Fruit fly (Drosophila melanogaster): Measurements from ENCODE around the gene daed.

daed gene

dm6 chr2L:2192123-2192601, 23.9 kb downstream of the daed start, which contains the start of gene CG10874 (continued):
- TF ChIP-seq Hmr (GFP tag; optimal IDR thresholded peaks at IDR 0.05) = peak; percentile 55
- TF ChIP-seq corto (GFP tag; optimal IDR thresholded peaks at IDR 0.05) = no peak
- peak; percentile 17 for TF ChIP-seq CG30020 (tag; optimal IDR thresholded peaks at IDR 0.05)
- TF ChIP-seq Hr78 (GFP tag; optimal IDR thresholded peaks at IDR 0.05) = no peak
- peak; percentile 10 for TF ChIP-seq CG12769 (tag; optimal IDR thresholded peaks at IDR 0.05)
- TF ChIP-seq CG3847 (GFP tag; IDR thresholded peaks at IDR 0.05) = no peak
- TF ChIP-seq CG17829 (tag; optimal IDR thresholded peaks at IDR 0.05) = peak; percentile 36
- no peak for TF ChIP-seq CG18011 (GFP tag; optimal IDR thresholded peaks at IDR 0.05)
- no peak for TF ChIP-seq Hr39 (optimal IDR thresholded peaks at IDR 0.05)
- peak; percentile 100 for TF ChIP-seq her (GFP tag; optimal IDR thresholded peaks at IDR 0.05)
- TF ChIP-seq CG6854 (GFP tag; optimal IDR thresholded peaks at IDR 0.05) = no peak
- TF ChIP-seq lmd (GFP tag; IDR thresholded peaks at IDR 0.05) = no peak
- TF ChIP-seq Dp (GFP tag; optimal IDR thresholded peaks at IDR 0.05) = peak; percentile 99
- TF ChIP-seq hth (optimal IDR thresholded peaks at IDR 0.05) = no peak
- TF ChIP-seq Ets65A (GFP tag) = peak; percentile 90
- no peak for TF ChIP-seq ewg (GFP tag; optimal IDR thresholded peaks at IDR 0.05)
- TF ChIP-seq zfh2 (GFP tag; optimal IDR thresholded peaks at IDR 0.05) = no peak
- peak; percentile 61 for TF ChIP-seq CG10267 (tag; optimal IDR thresholded peaks at IDR 0.05)
- TF ChIP-seq rib (GFP tag; IDR thresholded peaks at IDR 0.05) = no peak
- TF ChIP-seq Fer1 (GFP tag; optimal IDR thresholded peaks at IDR 0.05) = peak; percentile 11
- peak; percentile 98 for TF ChIP-seq CG18764 (GFP tag; optimal IDR thresholded peaks at IDR 0.05)
- no peak for TF ChIP-seq CG13287 (GFP tag; IDR thresholded peaks at IDR 0.05; ENCODE audit: partially characterized antibody)
- TF ChIP-seq CG9215 (GFP tag; IDR thresholded peaks at IDR 0.05) = no peak
- peak; percentile 58 for TF ChIP-seq hkb (optimal IDR thresholded peaks at IDR 0.05)
- no peak for TF ChIP-seq hkb (GFP tag; IDR thresholded peaks at IDR 0.05)
- TF ChIP-seq Mad (GFP tag; optimal IDR thresholded peaks at IDR 0.05) = no peak
- TF ChIP-seq Myb (GFP tag; optimal IDR thresholded peaks at IDR 0.05) = peak; percentile 88
- no peak for TF ChIP-seq CG14667 (GFP tag; IDR thresholded peaks at IDR 0.05)
- TF ChIP-seq CG14050 (GFP tag; IDR thresholded peaks at IDR 0.05) = no peak
- no peak for TF ChIP-seq inv (GFP tag; IDR thresholded peaks at IDR 0.05; ENCODE audit: partially characterized antibody)
- peak; percentile 65 for TF ChIP-seq CG33213 (GFP tag; optimal IDR thresholded peaks at IDR 0.05)
- no peak for TF ChIP-seq toy (GFP tag; IDR thresholded peaks at IDR 0.05)
- TF ChIP-seq shn (GFP tag; optimal IDR thresholded peaks at IDR 0.05) = no peak
- peak; percentile 14 for TF ChIP-seq CrebB (tag; optimal IDR thresholded peaks at IDR 0.05)
- TF ChIP-seq Hey (tag; optimal IDR thresholded peaks at IDR 0.05) = no peak
- TF ChIP-seq CG9727 (GFP tag; optimal IDR thresholded peaks at IDR 0.05) = peak; percentile 1
- TF ChIP-seq ind (GFP tag; optimal IDR thresholded peaks at IDR 0.05) = no peak
- peak; percentile 98 for TF ChIP-seq pzg (GFP tag; optimal IDR thresholded peaks at IDR 0.05)
- TF ChIP-seq yki (optimal IDR thresholded peaks at IDR 0.05) = no peak
- peak; percentile 17 for TF ChIP-seq Dek (tag; optimal IDR thresholded peaks at IDR 0.05)
- peak; percentile 51 for TF ChIP-seq phol (tag; optimal IDR thresholded peaks at IDR 0.05)
- peak; percentile 100 for TF ChIP-seq CG14710 (tag; optimal IDR thresholded peaks at IDR 0.05)
- no peak for TF ChIP-seq dm (GFP tag; optimal IDR thresholded peaks at IDR 0.05)
- peak; percentile 10 for TF ChIP-seq CG11504 (tag; optimal IDR thresholded peaks at IDR 0.05)
- peak; percentile 56 for TF ChIP-seq nmo (GFP tag; optimal IDR thresholded peaks at IDR 0.05)
- no peak for TF ChIP-seq org-1 (GFP tag; optimal IDR thresholded peaks at IDR 0.05)
- TF ChIP-seq stwl (tag; optimal IDR thresholded peaks at IDR 0.05) = peak; percentile 56
- TF ChIP-seq CG2116 (GFP tag; optimal IDR thresholded peaks at IDR 0.05) = peak; percentile 70
- no peak for TF ChIP-seq CG18476 (GFP tag; optimal IDR thresholded peaks at IDR 0.05)
- TF ChIP-seq Ets97D (GFP tag; optimal IDR thresholded peaks at IDR 0.05) = peak; percentile 78
- peak; percentile 60 for TF ChIP-seq trem (tag; optimal IDR thresholded peaks at IDR 0.05)
- TF ChIP-seq Ptx1 (GFP tag; IDR thresholded peaks at IDR 0.05) = no peak
